Fruit fly (Drosophila melanogaster): Measurements from ENCODE around the gene CG7560.

The CG7560 gene

dm6 chr3L:11384824-11385457 is 40.0 kb upstream of the CG7560 start (continued):
- TF ChIP-seq dmrt11E (tag; optimal IDR thresholded peaks at IDR 0.05), result peak; percentile 20
- TF ChIP-seq Oli (tag; optimal IDR thresholded peaks at IDR 0.05), result no peak
- no peak for TF ChIP-seq CG17359 (tag; optimal IDR thresholded peaks at IDR 0.05)
- no peak for TF ChIP-seq CG2120 (GFP tag; optimal IDR thresholded peaks at IDR 0.05)
- TF ChIP-seq phol (tag; optimal IDR thresholded peaks at IDR 0.05), result peak; percentile 30
- no peak for TF ChIP-seq CG4282 (GFP tag; optimal IDR thresholded peaks at IDR 0.05)
- no peak for TF ChIP-seq unpg (GFP tag; optimal IDR thresholded peaks at IDR 0.05)
- no peak for TF ChIP-seq CG2129 (GFP tag; IDR thresholded peaks at IDR 0.05; ENCODE audit: partially characterized antibody)
- TF ChIP-seq croc (GFP tag; conservative IDR thresholded peaks at IDR 0.05), result no peak
- TF ChIP-seq eve (GFP tag; optimal IDR thresholded peaks at IDR 0.05), result peak in 1 of 2 experiments; percentile 44
- peak in 1 of 3 experiments; percentile 22 for TF ChIP-seq lola (GFP tag; optimal IDR thresholded peaks at IDR 0.05)
- TF ChIP-seq sqz (GFP tag; optimal IDR thresholded peaks at IDR 0.05), result no peak
- no peak for TF ChIP-seq inv (GFP tag; IDR thresholded peaks at IDR 0.05; ENCODE audit: partially characterized antibody)
- no peak for TF ChIP-seq CG14860 (GFP tag; IDR thresholded peaks at IDR 0.05; ENCODE audit: partially characterized antibody)
- peak; percentile 23 for TF ChIP-seq CG18262 (tag; optimal IDR thresholded peaks at IDR 0.05)
- no peak for TF ChIP-seq abd-A (tag; optimal IDR thresholded peaks at IDR 0.05)
- TF ChIP-seq tll (GFP tag; optimal IDR thresholded peaks at IDR 0.05), result no peak
- TF ChIP-seq stwl (tag; optimal IDR thresholded peaks at IDR 0.05), result peak; percentile 31
- TF ChIP-seq ewg (GFP tag; optimal IDR thresholded peaks at IDR 0.05), result no peak
- no peak for TF ChIP-seq CG17912 (GFP tag; optimal IDR thresholded peaks at IDR 0.05)
- TF ChIP-seq CG11504 (tag; optimal IDR thresholded peaks at IDR 0.05), result peak; percentile 2
- no peak for TF ChIP-seq CG11085 (GFP tag; IDR thresholded peaks at IDR 0.05)
- no peak for TF ChIP-seq ken (GFP tag; IDR thresholded peaks at IDR 0.05)
- TF ChIP-seq otp (GFP tag; IDR thresholded peaks at IDR 0.05), result no peak
- no peak for TF ChIP-seq CG11696 (GFP tag; IDR thresholded peaks at IDR 0.05)
- no peak for TF ChIP-seq Dek (tag; optimal IDR thresholded peaks at IDR 0.05)
- TF ChIP-seq Myb (GFP tag; optimal IDR thresholded peaks at IDR 0.05), result no peak
- TF ChIP-seq pros (GFP tag; optimal IDR thresholded peaks at IDR 0.05), result no peak
- no peak for TF ChIP-seq psq (GFP tag; optimal IDR thresholded peaks at IDR 0.05)
- no peak for TF ChIP-seq CG15479 (GFP tag; optimal IDR thresholded peaks at IDR 0.05)
- no peak for TF ChIP-seq Ets65A (GFP tag)
- TF ChIP-seq CG17361 (GFP tag; IDR thresholded peaks at IDR 0.05), result 0 out of 3 replicates have a peak, but pooled peaks have one; percentile 31
- TF ChIP-seq slbo (GFP tag; IDR thresholded peaks at IDR 0.05), result no peak
- no peak for TF ChIP-seq dan (GFP tag; IDR thresholded peaks at IDR 0.05)
- no peak for TF ChIP-seq Fer3 (tag; optimal IDR thresholded peaks at IDR 0.05)
- TF ChIP-seq Pdp1 (GFP tag; optimal IDR thresholded peaks at IDR 0.05), result no peak
- no peak for TF ChIP-seq prd (optimal IDR thresholded peaks at IDR 0.05)
- TF ChIP-seq prd (GFP tag; IDR thresholded peaks at IDR 0.05), result no peak

DNA sequence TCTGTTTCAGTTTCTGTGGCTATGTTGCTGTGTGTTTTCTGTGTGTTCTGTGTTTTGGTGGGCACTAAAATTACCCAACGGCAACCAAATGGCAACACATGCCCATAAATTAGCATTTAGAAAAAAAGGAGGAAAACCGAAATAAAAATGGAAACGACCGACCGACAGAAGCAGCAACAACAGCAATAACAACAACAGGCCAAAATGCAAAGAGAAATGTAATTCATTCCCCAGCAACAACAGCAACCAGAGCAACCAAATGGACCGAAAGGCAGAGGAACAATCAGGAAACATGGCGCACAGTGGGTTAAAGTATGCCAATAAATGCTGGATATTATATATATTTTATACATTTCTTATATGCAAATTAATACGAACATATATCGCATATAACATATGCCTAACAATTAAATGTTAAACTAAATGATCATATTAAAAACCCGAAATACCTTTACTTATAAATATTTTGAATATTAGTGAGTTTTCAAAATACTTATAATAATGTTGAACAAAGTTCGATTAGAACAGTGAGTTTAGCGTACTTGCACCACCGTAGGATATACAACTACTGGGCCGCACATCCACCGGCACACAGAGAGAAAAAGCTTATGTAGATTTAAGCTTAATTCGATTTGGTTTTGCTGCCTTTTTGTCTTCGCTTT is 35.9 kb upstream of the CG7560 start:
- TF ChIP-seq YL-1 (GFP tag; optimal IDR thresholded peaks at IDR 0.05) (no peak), ttk (GFP tag; IDR thresholded peaks at IDR 0.05) (0 out of 2 replicates have a peak, but pooled peaks have one; percentile 11), B-H2 (GFP tag; optimal IDR thresholded peaks at IDR 0.05) (no peak), Mes4 (GFP tag; optimal IDR thresholded peaks at IDR 0.05) (no peak), inv (GFP tag; IDR thresholded peaks at IDR 0.05; ENCODE audit: partially characterized antibody) (no peak), fd102C (GFP tag; optimal IDR thresholded peaks at IDR 0.05) (no peak), Drgx (GFP tag; IDR thresholded peaks at IDR 0.05) (peak; percentile 69), CG15011 (GFP tag; optimal IDR thresholded peaks at IDR 0.05) (no peak), Dad (GFP tag; optimal IDR thresholded peaks at IDR 0.05) (no peak), CG17328 (GFP tag; IDR thresholded peaks at IDR 0.05) (no peak; the same call in 1 of the 2 replicates), Opbp (GFP tag; IDR thresholded peaks at IDR 0.05; ENCODE audit: partially characterized antibody) (no peak), CG14667 (GFP tag; IDR thresholded peaks at IDR 0.05) (no peak), CG7745 (tag; optimal IDR thresholded peaks at IDR 0.05) (no peak)
